Worm (Caenorhabditis elegans): ENCODE data around the gene sru-19.

ce11 chrIV:12520150-12520549 lies 21.8 kb downstream of the sru-19 start, which contains the start of gene tsp-4:
- TF ChIP-seq aly-2 (tag; optimal IDR thresholded peaks at IDR 0.05) (no peak), vab-7 (GFP tag; IDR thresholded peaks at IDR 0.05) (no peak), lin-39 (tag; optimal IDR thresholded peaks at IDR 0.05) (no peak), nhr-237 (tag; optimal IDR thresholded peaks at IDR 0.05) (no peak), Y75B8A.6 (GFP tag; IDR thresholded peaks at IDR 0.05) (no peak), unc-62 (GFP tag; optimal IDR thresholded peaks at IDR 0.05 in 1 of 2) (peak in 1 of 2 experiments; percentile 16), unc-62 (tag; optimal IDR thresholded peaks at IDR 0.05) (no peak), lsy-2 (tag; optimal IDR thresholded peaks at IDR 0.05) (no peak), nhr-102 (tag; optimal IDR thresholded peaks at IDR 0.05) (no peak), spr-3 (GFP tag; optimal IDR thresholded peaks at IDR 0.05) (no peak), ctbp-1 (GFP tag; IDR thresholded peaks at IDR 0.05) (no peak), nhr-76 (tag; optimal IDR thresholded peaks at IDR 0.05) (no peak), mes-2 (tag; optimal IDR thresholded peaks at IDR 0.05; ENCODE audit: poor library complexity, severe bottlenecking) (no peak), zip-2 (tag; optimal IDR thresholded peaks at IDR 0.05) (no peak), egl-27 (tag; optimal IDR thresholded peaks at IDR 0.05) (no peak)
